Worm (Caenorhabditis elegans) whole organism, late embryonic: Measurements from ENCODE around the gene str-25.

Experiments used
- ceh-19 ChIP-seq: fragments of 200-800 bp; sonication (Bioruptor generic); optimal IDR thresholded peaks from 2 replicates; lab custom pipeline; 2018; ENCODE audit warnings: mild to moderate bottlenecking, missing genetic modification characterization, missing compliant biosample characterization
- pha-2 ChIP-seq: sonication (generic microtip); optimal IDR thresholded peaks from 2 replicates; lab custom pipeline; 2017; ENCODE audit warnings: mild to moderate bottlenecking, missing genetic modification characterization, missing compliant biosample characterization

ce11 chrV:16118601-16119000 lies 3.1 kb downstream of the str-25 start, which contains the start of gene str-103:
- no peak for TF ChIP-seq ceh-19 (GFP tag; lab: Kevin White, UChicago)
- TF ChIP-seq pha-2, result no peak
